Fruit fly (Drosophila melanogaster) whole organism, embryonic: ENCODE data around the gene Nrx-IV.

Experiments
- Antp ChIP-seq: fragments of 200-800 bp; sonication (Bioruptor generic); optimal IDR thresholded peaks from 3 replicates; lab custom pipeline; 2016; ENCODE audit warnings: missing biosample characterization, missing genetic modification characterization
- B-H1 ChIP-seq: fragments of 200-800 bp; sonication (Bioruptor generic); IDR thresholded peaks from 3 replicates; pipeline ENCODE4 v1.3.6; 2022; ENCODE audit warnings: missing biosample characterization, missing genetic modification characterization
- Bgb ChIP-seq: fragments of 200-800 bp; sonication (Bioruptor generic); IDR thresholded peaks from 2 replicates; pipeline ENCODE4 v1.3.6; 2022; ENCODE audit warnings: missing biosample characterization, missing genetic modification characterization; ENCODE audit not compliant: partially characterized antibody
- Bteb2 ChIP-seq: fragments of 200-800 bp; sonication (Bioruptor generic); optimal IDR thresholded peaks from 2 replicates; lab custom pipeline; 2016; ENCODE audit warnings: missing biosample characterization, missing genetic modification characterization
- CG12071 ChIP-seq: fragments of 200-800 bp; sonication (Bioruptor generic); optimal IDR thresholded peaks from 3 replicates; lab custom pipeline; 2018; ENCODE audit warnings: missing biosample characterization, mild to moderate bottlenecking, missing genetic modification characterization
- CG33213 ChIP-seq: fragments of 200-800 bp; sonication (Bioruptor generic); optimal IDR thresholded peaks from 3 replicates; lab custom pipeline; 2016; ENCODE audit warnings: missing biosample characterization, missing genetic modification characterization
- CG4404 ChIP-seq: fragments of 200-800 bp; sonication (Bioruptor generic); IDR thresholded peaks from 2 replicates; pipeline ENCODE4 v1.3.6; 2022; ENCODE audit warnings: missing biosample characterization, missing genetic modification characterization
- CG5180 ChIP-seq: fragments of 200-800 bp; sonication (Bioruptor generic); optimal IDR thresholded peaks from 3 replicates; lab custom pipeline; 2017; ENCODE audit warnings: missing biosample characterization, missing genetic modification characterization, mild to moderate bottlenecking, moderate library complexity, missing genetic modification reagents
- CG6683 ChIP-seq: fragments of 200-800 bp; sonication (Bioruptor generic); optimal IDR thresholded peaks from 2 replicates; lab custom pipeline; 2017; ENCODE audit warnings: missing biosample characterization, mild to moderate bottlenecking, missing genetic modification characterization, missing genetic modification reagents
- CG7745 ChIP-seq: fragments of 200-800 bp; sonication (Bioruptor generic); optimal IDR thresholded peaks from 2 replicates; lab custom pipeline; 2018; ENCODE audit warnings: missing biosample characterization, mild to moderate bottlenecking, missing genetic modification characterization, moderate library complexity
- CG8944 ChIP-seq: fragments of 200-800 bp; sonication (Bioruptor generic); optimal IDR thresholded peaks from 3 replicates; lab custom pipeline; 2016; ENCODE audit warnings: missing biosample characterization, missing genetic modification characterization
- CG9797 ChIP-seq: fragments of 200-800 bp; sonication (Bioruptor generic); optimal IDR thresholded peaks from 3 replicates; lab custom pipeline; 2018; ENCODE audit warnings: missing biosample characterization, mild to moderate bottlenecking, missing genetic modification characterization
- CG9817 ChIP-seq: fragments of 200-800 bp; sonication (Bioruptor generic); optimal IDR thresholded peaks from 2 replicates; lab custom pipeline; 2018; ENCODE audit warnings: missing biosample characterization, mild to moderate bottlenecking, missing genetic modification characterization, moderate library complexity
- Dip3 ChIP-seq: fragments of 200-800 bp; sonication (Bioruptor generic); optimal IDR thresholded peaks from 3 replicates; lab custom pipeline; 2016; ENCODE audit warnings: missing biosample characterization, missing genetic modification characterization
- Dref ChIP-seq: fragments of 200-800 bp; sonication (Bioruptor generic); IDR thresholded peaks from 2 replicates; pipeline ENCODE4 v1.3.6; 2022; ENCODE audit warnings: missing biosample characterization, missing genetic modification characterization
- ERR ChIP-seq: fragments of 200-800 bp; sonication (Bioruptor generic); optimal IDR thresholded peaks from 2 replicates; lab custom pipeline; 2016; ENCODE audit warnings: missing biosample characterization, missing genetic modification characterization
- Fer1 ChIP-seq: fragments of 200-800 bp; sonication (Bioruptor generic); optimal IDR thresholded peaks from 2 replicates; lab custom pipeline; 2017; ENCODE audit warnings: missing biosample characterization, mild to moderate bottlenecking, missing genetic modification characterization
- H2.0 ChIP-seq: fragments of 200-800 bp; sonication (Bioruptor generic); IDR thresholded peaks from 2 replicates; pipeline ENCODE4 v1.3.6; 2022; ENCODE audit warnings: missing biosample characterization, missing genetic modification characterization
- HLH54F ChIP-seq: fragments of 200-800 bp; sonication (Bioruptor generic); optimal IDR thresholded peaks from 3 replicates; lab custom pipeline; 2016; ENCODE audit warnings: missing biosample characterization, missing genetic modification characterization
- Hr39 ChIP-seq: fragments of >200 bp; optimal IDR thresholded peaks from 2 replicates; lab custom pipeline; 2017
- Hr51 ChIP-seq, 2 experiments: fragments of 200-800 bp; sonication (Bioruptor generic); optimal IDR thresholded peaks; 2 replicates in 1 of 2; 3 replicates in 1 of 2; lab custom pipeline; 2016 to 2018; ENCODE audit warnings: missing biosample characterization in 2 of 2, missing genetic modification characterization in 2 of 2, mild to moderate bottlenecking in 1 of 2, moderate library complexity in 1 of 2
- MESR4 ChIP-seq: fragments of 200-800 bp; sonication (Bioruptor generic); optimal IDR thresholded peaks from 2 replicates; lab custom pipeline; 2018; ENCODE audit warnings: missing biosample characterization, mild to moderate bottlenecking, missing genetic modification characterization, moderate library complexity
- MTF-1 ChIP-seq: fragments of 200-800 bp; sonication (Bioruptor generic); optimal IDR thresholded peaks from 2 replicates; lab custom pipeline; 2018; ENCODE audit warnings: missing biosample characterization, mild to moderate bottlenecking, missing genetic modification characterization, borderline replicate concordance
- Oaz ChIP-seq: fragments of 200-800 bp; sonication (Bioruptor generic); IDR thresholded peaks from 2 replicates; pipeline ENCODE4 v1.3.6; 2022; ENCODE audit warnings: missing biosample characterization, missing genetic modification characterization
- Sox102F ChIP-seq: fragments of 200-800 bp; sonication (Bioruptor generic); optimal IDR thresholded peaks from 2 replicates; lab custom pipeline; 2018; ENCODE audit warnings: missing biosample characterization, mild to moderate bottlenecking, missing genetic modification characterization, moderate library complexity
- Stat92E ChIP-seq, 3 experiments: fragments of >200 bp in 2 of 3; fragments of 200-800 bp in 1 of 3; sonication (Bioruptor generic) in 1 of 3; optimal IDR thresholded peaks; 2 replicates each; lab custom pipeline; 2017 to 2019; ENCODE audit warnings: missing biosample characterization in 3 of 3, missing genetic modification characterization in 3 of 3, mild to moderate bottlenecking in 1 of 3, moderate library complexity in 1 of 3
- Taf1 ChIP-seq: fragments of 200-800 bp; sonication (Bioruptor generic); IDR thresholded peaks from 2 replicates; pipeline ENCODE4 v1.3.6; 2022; ENCODE audit warnings: missing biosample characterization, missing genetic modification characterization
- Tbp ChIP-seq: fragments of >200 bp; optimal IDR thresholded peaks from 2 replicates; lab custom pipeline; 2018; ENCODE audit warnings: missing biosample characterization, missing genetic modification characterization
- aop ChIP-seq: fragments of 200-800 bp; sonication (Bioruptor generic); IDR thresholded peaks from 2 replicates; pipeline ENCODE4 v1.3.6; 2022; ENCODE audit warnings: missing biosample characterization, missing genetic modification characterization
- bab2 ChIP-seq: fragments of 200-800 bp; sonication (Bioruptor generic); optimal IDR thresholded peaks from 2 replicates; lab custom pipeline; 2016; ENCODE audit warnings: missing biosample characterization, missing genetic modification characterization
- dmrt11E ChIP-seq: fragments of 200-800 bp; sonication (Bioruptor generic); optimal IDR thresholded peaks from 3 replicates; lab custom pipeline; 2018; ENCODE audit warnings: missing biosample characterization, mild to moderate bottlenecking, missing genetic modification characterization, moderate library complexity
- gsb ChIP-seq: fragments of 200-800 bp; sonication (Bioruptor generic); IDR thresholded peaks from 2 replicates; pipeline ENCODE4 v1.3.6; 2022; ENCODE audit warnings: missing biosample characterization, missing genetic modification characterization
- h ChIP-seq: fragments of >200 bp; optimal IDR thresholded peaks from 2 replicates; lab custom pipeline; 2017
- insv ChIP-seq, 2 experiments: fragments of 200-800 bp; sonication (Bioruptor generic); optimal IDR thresholded peaks; 3 replicates each; lab custom pipeline; 2016 to 2018; ENCODE audit warnings: missing biosample characterization in 2 of 2, missing genetic modification characterization in 2 of 2
- jigr1 ChIP-seq: fragments of 200-800 bp; sonication (Bioruptor generic); IDR thresholded peaks from 3 replicates; pipeline ENCODE4 v1.3.6; 2022; ENCODE audit warnings: missing biosample characterization, missing genetic modification characterization
- lbe ChIP-seq: fragments of 200-800 bp; sonication (Bioruptor generic); optimal IDR thresholded peaks from 2 replicates; lab custom pipeline; 2016; ENCODE audit warnings: missing biosample characterization, mild to moderate bottlenecking, missing genetic modification characterization
- pan ChIP-seq, 4 experiments: fragments of >200 bp in 3 of 4; fragments of 200-800 bp in 1 of 4; sonication (Bioruptor generic) in 1 of 4; optimal IDR thresholded peaks in 3 of 4; IDR thresholded peaks in 1 of 4; 2 replicates each; pipeline versions ENCODE4 v1.3.6 to Lab custom; 2017 to 2022; ENCODE audit warnings: missing biosample characterization in 2 of 4, missing genetic modification characterization in 2 of 4, mixed read lengths in 1 of 4
- salm ChIP-seq: fragments of 200-800 bp; sonication (Bioruptor generic); optimal IDR thresholded peaks from 2 replicates; lab custom pipeline; 2018; ENCODE audit warnings: missing biosample characterization, mild to moderate bottlenecking, missing genetic modification characterization
- sc ChIP-seq, 3 experiments: fragments of >200 bp in 2 of 3; fragments of 200-800 bp in 1 of 3; sonication (Bioruptor generic) in 1 of 3; optimal IDR thresholded peaks; 2 replicates in 2 of 3; 3 replicates in 1 of 3; lab custom pipeline; 2017; ENCODE audit warnings: mild to moderate bottlenecking in 1 of 3, missing biosample characterization in 1 of 3, missing genetic modification characterization in 1 of 3, missing genetic modification reagents in 1 of 3
- schlank ChIP-seq: fragments of 200-800 bp; sonication (Bioruptor generic); optimal IDR thresholded peaks from 2 replicates; lab custom pipeline; 2018; ENCODE audit warnings: missing biosample characterization, mild to moderate bottlenecking, missing genetic modification characterization
- sima ChIP-seq: fragments of 200-800 bp; sonication (Bioruptor generic); optimal IDR thresholded peaks from 2 replicates; lab custom pipeline; 2016; ENCODE audit warnings: missing biosample characterization, missing genetic modification characterization
- sob ChIP-seq: fragments of 200-800 bp; sonication (Bioruptor generic); IDR thresholded peaks from 2 replicates; pipeline ENCODE4 v1.3.6; 2022; ENCODE audit warnings: missing biosample characterization, missing genetic modification characterization
- ssp ChIP-seq: fragments of 200-800 bp; sonication (Bioruptor generic); IDR thresholded peaks from 2 replicates; pipeline ENCODE4 v1.3.6; 2022; ENCODE audit warnings: missing biosample characterization, missing genetic modification characterization
- tgo ChIP-seq: fragments of 200-800 bp; sonication (Bioruptor generic); IDR thresholded peaks from 3 replicates; pipeline ENCODE4 v1.3.6; 2022; ENCODE audit warnings: missing biosample characterization, missing genetic modification characterization
- tio ChIP-seq: fragments of 200-800 bp; sonication (Bioruptor generic); optimal IDR thresholded peaks from 2 replicates; lab custom pipeline; 2017; ENCODE audit warnings: missing biosample characterization, missing genetic modification characterization, inconsistent platforms
- trh ChIP-seq: fragments of 200-800 bp; sonication (Bioruptor generic); optimal IDR thresholded peaks from 2 replicates; lab custom pipeline; 2016; ENCODE audit warnings: missing biosample characterization, missing genetic modification characterization
- unc-4 ChIP-seq: fragments of 200-800 bp; sonication (Bioruptor generic); IDR thresholded peaks from 2 replicates; pipeline ENCODE4 v1.3.6; 2022; ENCODE audit warnings: missing biosample characterization, missing genetic modification characterization; ENCODE audit not compliant: partially characterized antibody
- usp ChIP-seq: fragments of >200 bp; optimal IDR thresholded peaks from 2 replicates; lab custom pipeline; 2017; ENCODE audit warnings: missing biosample characterization, missing genetic modification characterization
- zen2 ChIP-seq: fragments of 200-800 bp; sonication (Bioruptor generic); IDR thresholded peaks from 3 replicates; pipeline ENCODE4 v1.3.6; 2022; ENCODE audit warnings: missing biosample characterization, missing genetic modification characterization; ENCODE audit not compliant: partially characterized antibody
- zf30C ChIP-seq: fragments of 200-800 bp; sonication (Bioruptor generic); optimal IDR thresholded peaks from 3 replicates; lab custom pipeline; 2018; ENCODE audit warnings: missing biosample characterization, mild to moderate bottlenecking, missing genetic modification characterization

Nrx-IV gene

dm6 chr3L:12131918-12132317 lies 14.4 kb upstream of the Nrx-IV start, which contains the start of gene DEF8 (continued):
- TF ChIP-seq ERR (GFP tag; lab: Kevin White, UChicago) (no peak), CG33213 (no peak), schlank (tag; lab: Kevin White, UChicago) (no peak), ssp (GFP tag; lab: Robert Waterston, UW) (peak; percentile 77), Hr39 (lab: Kevin White, UChicago) (no peak), CG6683 (peak; percentile 71), sc (optimal IDR thresholded peaks at IDR 0.05; lab: Kevin White, UChicago) (no peak), sc (GFP tag; optimal IDR thresholded peaks at IDR 0.05; lab: Kevin White, UChicago) (peak; percentile 65), CG9817 (tag; lab: Kevin White, UChicago) (peak; percentile 62), pan (optimal IDR thresholded peaks at IDR 0.05; lab: Kevin White, UChicago) (no peak), pan (GFP tag; optimal IDR thresholded peaks at IDR 0.05 in 1 of 2, IDR thresholded peaks at IDR 0.05 in 1 of 2) (peak in 1 of 2 experiments; percentile 91), CG7745 (tag; lab: Kevin White, UChicago) (peak; percentile 18), insv (GFP tag; optimal IDR thresholded peaks at IDR 0.05; lab: Kevin White, UChicago) (peak in 1 of 2 experiments; percentile 54), CG9797 (GFP tag; lab: Kevin White, UChicago) (peak; percentile 31), unc-4 (0 out of 2 replicates have a peak, but pooled peaks have one; percentile 12), salm (tag; lab: Kevin White, UChicago) (peak; percentile 61), Stat92E (GFP tag; optimal IDR thresholded peaks at IDR 0.05; lab: Kevin White, UChicago) (no peak), trh (GFP tag; lab: Kevin White, UChicago) (peak; percentile 31), Bteb2 (GFP tag; lab: Kevin White, UChicago) (peak; percentile 19), B-H1 (GFP tag; lab: Robert Waterston, UW) (peak; percentile 76), zen2 (GFP tag; lab: Robert Waterston, UW) (no peak), CG8944 (GFP tag; lab: Kevin White, UChicago) (no peak), Taf1 (GFP tag; lab: Robert Waterston, UW) (peak; percentile 66; the same call in 1 of the 2 replicates), dmrt11E (tag; lab: Kevin White, UChicago) (peak; percentile 91), Sox102F (GFP tag; lab: Kevin White, UChicago) (peak; percentile 93), sima (GFP tag; lab: Kevin White, UChicago) (no peak), jigr1 (GFP tag; lab: Robert Waterston, UW) (no peak), tgo (GFP tag; lab: Robert Waterston, UW) (peak; percentile 74), Fer1 (GFP tag; lab: Kevin White, UChicago) (peak; percentile 88), zf30C (GFP tag; lab: Kevin White, UChicago) (peak; percentile 97), Dref (GFP tag; lab: Robert Waterston, UW) (peak; percentile 55), CG12071 (GFP tag; lab: Kevin White, UChicago) (no peak), sob (GFP tag; lab: Robert Waterston, UW) (peak; percentile 87), lbe (GFP tag; lab: Kevin White, UChicago) (peak; percentile 63), tio (GFP tag; lab: Kevin White, UChicago) (peak; percentile 65), gsb (GFP tag; lab: Robert Waterston, UW) (peak; percentile 60), CG5180 (GFP tag; lab: Kevin White, UChicago) (no peak), H2.0 (GFP tag; lab: Robert Waterston, UW) (peak; percentile 86), Hr51 (GFP tag; optimal IDR thresholded peaks at IDR 0.05; lab: Kevin White, UChicago) (peak; percentile 45 to 95), CG4404 (no peak), Bgb (GFP tag; lab: Robert Waterston, UW) (peak; percentile 53; the same call in 1 of the 2 replicates), h (lab: Kevin White, UChicago) (no peak), usp (GFP tag; lab: Kevin White, UChicago) (no peak), MTF-1 (GFP tag; lab: Kevin White, UChicago) (peak; percentile 44), MESR4 (GFP tag; lab: Kevin White, UChicago) (peak; percentile 99), HLH54F (peak; percentile 28), Dip3 (GFP tag; lab: Kevin White, UChicago) (peak; percentile 34), Oaz (peak; percentile 66), Antp (GFP tag; lab: Kevin White, UChicago) (peak; percentile 52), bab2 (GFP tag; lab: Kevin White, UChicago) (peak; percentile 60), aop (GFP tag; lab: Robert Waterston, UW) (peak; percentile 55; the same call in 1 of the 2 replicates), Tbp (GFP tag; lab: Kevin White, UChicago) (no peak)
